Worm (Caenorhabditis elegans) whole organism, L1 larva: ENCODE data around the gene twk-5.

Source experiments
- lin-39 ChIP-seq: fragments of 150-350 bp; optimal IDR thresholded peaks from 2 replicates; lab custom pipeline; 2014; ENCODE audit warnings: missing biosample characterization, missing genetic modification reagents, missing genetic modification characterization
- nhr-12 ChIP-seq: sonication (generic microtip); optimal IDR thresholded peaks from 2 replicates; lab custom pipeline; 2017; ENCODE audit warnings: missing biosample characterization, missing genetic modification characterization
- pqm-1 ChIP-seq: sonication (generic microtip); optimal IDR thresholded peaks from 3 replicates; lab custom pipeline; 2017; ENCODE audit warnings: missing biosample characterization, missing genetic modification characterization
- skn-1 ChIP-seq: fragments of 150-350 bp; optimal IDR thresholded peaks from 2 replicates; lab custom pipeline; 2014; ENCODE audit warnings: missing biosample characterization, missing genetic modification characterization
- sptf-1 ChIP-seq: fragments of 150-350 bp; optimal IDR thresholded peaks from 2 replicates; lab custom pipeline; 2014; ENCODE audit warnings: missing biosample characterization, missing genetic modification characterization
- swsn-7 ChIP-seq: sonication (generic microtip); optimal IDR thresholded peaks from 2 replicates; lab custom pipeline; 2016; ENCODE audit warnings: missing genetic modification characterization, missing compliant biosample characterization
- unc-62 ChIP-seq: fragments of 150-350 bp; optimal IDR thresholded peaks from 2 replicates; lab custom pipeline; 2014; ENCODE audit warnings: missing biosample characterization, missing genetic modification reagents, missing genetic modification characterization

- TF ChIP-seq swsn-7 (tag; lab: Kevin White, UChicago) (no peak), lin-39 (no peak), sptf-1 (tag; lab: Kevin White, UChicago) (no peak), nhr-12 (tag; lab: Kevin White, UChicago) (no peak), pqm-1 (no peak), skn-1 (tag; lab: Kevin White, UChicago) (no peak), unc-62 (GFP tag; lab: Kevin White, UChicago) (no peak)
These were observed 42.0 kb downstream of the twk-5 start for ce11 chrII:11443128-11443527.
